Worm (Caenorhabditis elegans): ENCODE results near the gene F47G9.4.

ce11 chrV:11271051-11271450, 50.6 kb downstream of the F47G9.4 start, which contains the start of gene clec-222:
- TF ChIP-seq scrt-1 (GFP tag; IDR thresholded peaks at IDR 0.05) (no peak), ets-7 (tag; optimal IDR thresholded peaks at IDR 0.05) (no peak), pes-1 (GFP tag; IDR thresholded peaks at IDR 0.05) (no peak), ama-1 (optimal IDR thresholded peaks at IDR 0.05) (no peak), tbx-11 (GFP tag; IDR thresholded peaks at IDR 0.05) (no peak), flt-1 (GFP tag; IDR thresholded peaks at IDR 0.05) (no peak), F13C5.2 (tag; optimal IDR thresholded peaks at IDR 0.05) (no peak), aly-1 (tag; optimal IDR thresholded peaks at IDR 0.05) (no peak), tbx-37 (GFP tag; conservative IDR thresholded peaks at IDR 0.05) (no peak)
